Worm (Caenorhabditis elegans) whole organism, young adult: ENCODE data around the gene B0228.8.

Experiments used
- B0035.1 ChIP-seq: sonication (generic microtip); optimal IDR thresholded peaks from 2 replicates; lab custom pipeline; 2016; ENCODE audit warnings: missing genetic modification characterization, mild to moderate bottlenecking, missing compliant biosample characterization, missing genotype, missing genetic modification reagents
- ceh-27 ChIP-seq: fragments of 200-800 bp; sonication (Bioruptor generic); optimal IDR thresholded peaks from 2 replicates; lab custom pipeline; 2018; ENCODE audit warnings: mild to moderate bottlenecking, missing genetic modification characterization, moderate library complexity, missing compliant biosample characterization
- efl-1 ChIP-seq: fragments of 150-350 bp; optimal IDR thresholded peaks from 2 replicates; lab custom pipeline; 2014; ENCODE audit warnings: missing biosample characterization, missing genetic modification reagents, missing genetic modification characterization
- hsf-1 ChIP-seq: fragments of 200-800 bp; sonication (Bioruptor generic); IDR thresholded peaks from 2 replicates; pipeline ENCODE4 v1.3.6; 2022; ENCODE audit warnings: missing genetic modification reagents, missing genetic modification characterization, missing compliant biosample characterization
- lag-1 ChIP-seq: fragments of 200-800 bp; sonication (Bioruptor generic); IDR thresholded peaks from 2 replicates; pipeline ENCODE4 v1.3.6; 2022; ENCODE audit warnings: missing genetic modification reagents, missing genetic modification characterization, missing compliant biosample characterization
- madf-10 ChIP-seq: sonication (generic microtip); optimal IDR thresholded peaks from 2 replicates; lab custom pipeline; 2016; ENCODE audit warnings: mild to moderate bottlenecking, missing genetic modification characterization, missing compliant biosample characterization
- pbrm-1 ChIP-seq: fragments of 200-800 bp; sonication (Bioruptor generic); IDR thresholded peaks from 2 replicates; pipeline ENCODE4 v1.3.6; 2022; ENCODE audit warnings: missing genetic modification reagents, missing genetic modification characterization, missing compliant biosample characterization
- pha-4 ChIP-seq: fragments of 150-350 bp; sonication (generic microtip); optimal IDR thresholded peaks from 2 replicates; lab custom pipeline; 2014; ENCODE audit warnings: missing biosample characterization, missing genetic modification reagents, missing genetic modification characterization
- sea-2 ChIP-seq: fragments of 200-800 bp; sonication (Bioruptor generic); IDR thresholded peaks from 2 replicates; pipeline ENCODE4 v1.3.6; 2022; ENCODE audit warnings: missing genetic modification characterization, missing compliant biosample characterization
- ztf-26 ChIP-seq: sonication (generic microtip); optimal IDR thresholded peaks from 2 replicates; lab custom pipeline; 2017; ENCODE audit warnings: missing genetic modification characterization, missing compliant biosample characterization

ce11 chrII:7803174-7803573 lies 41.8 kb upstream of the B0228.8 start:
- no peak for TF ChIP-seq ceh-27 (GFP tag; lab: Kevin White, UChicago)
- TF ChIP-seq ztf-26, result no peak
- TF ChIP-seq madf-10 (tag; lab: Kevin White, UChicago), result no peak
- no peak for TF ChIP-seq B0035.1 (tag; lab: Kevin White, UChicago)
- no peak for TF ChIP-seq pbrm-1 (GFP tag; lab: Robert Waterston, UW)
- no peak for TF ChIP-seq efl-1
- TF ChIP-seq lag-1 (GFP tag; lab: Robert Waterston, UW), result no peak
- no peak for TF ChIP-seq hsf-1 (GFP tag; lab: Robert Waterston, UW)
- TF ChIP-seq pha-4 (tag; lab: Kevin White, UChicago), result no peak
- no peak for TF ChIP-seq sea-2 (GFP tag; lab: Robert Waterston, UW)
